Fruit fly (Drosophila melanogaster): ENCODE data around the gene CenG1A.

Gene CenG1A

DNA sequence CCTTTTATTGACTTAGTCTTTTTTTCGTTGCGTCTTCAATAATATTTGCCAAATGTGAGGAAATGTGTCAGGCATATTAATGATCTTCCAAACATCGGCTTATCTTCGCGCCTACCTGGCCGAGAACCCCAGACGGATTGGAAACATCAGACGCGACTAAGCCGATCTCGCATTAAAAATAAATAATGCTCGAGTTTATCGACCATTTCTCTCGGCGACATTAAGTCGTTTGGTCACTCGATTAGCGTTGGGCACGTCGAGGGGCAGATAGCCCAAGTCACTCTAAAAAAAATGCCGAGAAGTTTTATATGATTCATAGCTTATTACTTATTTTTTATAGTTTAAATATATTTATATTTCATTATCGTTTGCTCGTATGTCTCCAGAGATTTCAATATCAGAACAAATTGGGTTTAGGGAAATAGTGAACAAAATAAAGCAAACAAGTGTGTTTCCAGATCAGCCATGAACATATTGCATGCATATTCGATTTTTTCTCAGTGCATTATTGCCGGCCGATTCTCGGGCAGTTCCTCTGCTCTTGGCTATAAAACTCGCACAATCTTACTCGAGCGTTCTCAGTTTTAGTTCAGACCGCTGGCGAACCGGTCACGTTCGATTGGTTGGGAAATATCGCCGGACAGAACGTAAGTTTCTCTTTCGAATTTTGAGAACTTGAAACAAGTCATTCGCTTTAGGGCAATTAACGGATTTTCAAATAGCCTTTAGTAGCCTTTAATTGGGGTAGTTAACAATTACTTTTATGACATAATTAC, 69.9 kb downstream of the CenG1A start, which contains the start of gene Ance (continued):
- no peak for TF ChIP-seq dan (GFP tag; IDR thresholded peaks at IDR 0.05)
- peak; percentile 27 for TF ChIP-seq CG12155 (GFP tag; optimal IDR thresholded peaks at IDR 0.05)
- no peak for TF ChIP-seq lbe (GFP tag; optimal IDR thresholded peaks at IDR 0.05)
- TF ChIP-seq Hmx (GFP tag; optimal IDR thresholded peaks at IDR 0.05) = no peak
- TF ChIP-seq Fer1 (GFP tag; optimal IDR thresholded peaks at IDR 0.05) = no peak
- 0 out of 3 replicates have a peak, but pooled peaks have one; percentile 20 for TF ChIP-seq CG11456 (GFP tag; IDR thresholded peaks at IDR 0.05)
- TF ChIP-seq E2f2 (GFP tag; IDR thresholded peaks at IDR 0.05) = peak; percentile 14; the same call in 1 of the 2 replicates
- no peak for TF ChIP-seq CG8359 (GFP tag; optimal IDR thresholded peaks at IDR 0.05; ENCODE audit: borderline replicate concordance)
- TF ChIP-seq CG3838 (GFP tag; optimal IDR thresholded peaks at IDR 0.05) = no peak
- no peak for TF ChIP-seq fd102C (GFP tag; optimal IDR thresholded peaks at IDR 0.05)
- peak; percentile 40 for TF ChIP-seq CG18619 (GFP tag; optimal IDR thresholded peaks at IDR 0.05)
- TF ChIP-seq CG6765 (GFP tag; optimal IDR thresholded peaks at IDR 0.05) = no peak
- peak; percentile 28 for TF ChIP-seq Blimp-1 (GFP tag; optimal IDR thresholded peaks at IDR 0.05)
- no peak for TF ChIP-seq CG8765 (GFP tag; IDR thresholded peaks at IDR 0.05)
- TF ChIP-seq zen2 (GFP tag; IDR thresholded peaks at IDR 0.05; ENCODE audit: partially characterized antibody) = no peak
- TF ChIP-seq Usf (GFP tag; optimal IDR thresholded peaks at IDR 0.05) = peak; percentile 56
- peak; percentile 22 for TF ChIP-seq CG12104 (GFP tag; optimal IDR thresholded peaks at IDR 0.05)
- TF ChIP-seq croc (GFP tag; conservative IDR thresholded peaks at IDR 0.05) = no peak
- no peak for TF ChIP-seq hth (optimal IDR thresholded peaks at IDR 0.05)
- TF ChIP-seq sr (GFP tag; IDR thresholded peaks at IDR 0.05) = no peak
- TF ChIP-seq BtbVII (GFP tag; optimal IDR thresholded peaks at IDR 0.05) = peak; percentile 4
- no peak for TF ChIP-seq kay (GFP tag; optimal IDR thresholded peaks at IDR 0.05)
- no peak for TF ChIP-seq sens-2 (GFP tag; IDR thresholded peaks at IDR 0.05)
- peak; percentile 69 for TF ChIP-seq CG3847 (GFP tag; IDR thresholded peaks at IDR 0.05)
- no peak for TF ChIP-seq TFAM (GFP tag; optimal IDR thresholded peaks at IDR 0.05)
- TF ChIP-seq tll (GFP tag; optimal IDR thresholded peaks at IDR 0.05) = peak in 1 of 2 experiments; percentile 10
- 0 out of 2 replicates have a peak, but pooled peaks have one; percentile 15 for TF ChIP-seq CG31441 (GFP tag; IDR thresholded peaks at IDR 0.05)
- no peak; the same call in 1 of the 2 replicates for TF ChIP-seq Adf1 (GFP tag; IDR thresholded peaks at IDR 0.05)
- TF ChIP-seq CG14860 (GFP tag; IDR thresholded peaks at IDR 0.05; ENCODE audit: partially characterized antibody) = no peak
- peak; percentile 58; the same call in 1 of the 3 replicates for TF ChIP-seq Dbx (GFP tag; IDR thresholded peaks at IDR 0.05)
- TF ChIP-seq br (optimal IDR thresholded peaks at IDR 0.05) = no peak
- peak; percentile 60 for TF ChIP-seq CG10147 (GFP tag; optimal IDR thresholded peaks at IDR 0.05)
- TF ChIP-seq tna (GFP tag; IDR thresholded peaks at IDR 0.05; ENCODE audit: partially characterized antibody) = no peak
- no peak for TF ChIP-seq CG31365 (tag; optimal IDR thresholded peaks at IDR 0.05)
- no peak for TF ChIP-seq peb (GFP tag; IDR thresholded peaks at IDR 0.05)
- TF ChIP-seq ttk (GFP tag; IDR thresholded peaks at IDR 0.05) = no peak
- TF ChIP-seq CG18599 (GFP tag; optimal IDR thresholded peaks at IDR 0.05) = peak; percentile 79
- TF ChIP-seq chinmo (GFP tag; IDR thresholded peaks at IDR 0.05; ENCODE audit: partially characterized antibody) = 0 out of 4 replicates have a peak, but pooled peaks have one; percentile 19
- no peak for TF ChIP-seq gcm (GFP tag; optimal IDR thresholded peaks at IDR 0.05)
- no peak for TF ChIP-seq fu2 (GFP tag; optimal IDR thresholded peaks at IDR 0.05)
- no peak for TF ChIP-seq Neu2 (GFP tag; optimal IDR thresholded peaks at IDR 0.05; ENCODE audit: borderline replicate concordance)
- no peak for TF ChIP-seq CG6683 (GFP tag; optimal IDR thresholded peaks at IDR 0.05)
- TF ChIP-seq NfI (GFP tag; optimal IDR thresholded peaks at IDR 0.05) = peak; percentile 69
- peak; percentile 10 for TF ChIP-seq kni (GFP tag; optimal IDR thresholded peaks at IDR 0.05)
- peak; percentile 59; the same call in 1 of the 2 replicates for TF ChIP-seq Xrp1 (GFP tag; IDR thresholded peaks at IDR 0.05)
- 0 out of 2 replicates have a peak, but pooled peaks have one; percentile 9 for TF ChIP-seq toy (GFP tag; IDR thresholded peaks at IDR 0.05)
- no peak for TF ChIP-seq dimm (GFP tag; IDR thresholded peaks at IDR 0.05)
- no peak; the same call in 1 of the 2 replicates for TF ChIP-seq Bgb (GFP tag; IDR thresholded peaks at IDR 0.05; ENCODE audit: partially characterized antibody)
- TF ChIP-seq CG6175 (GFP tag; IDR thresholded peaks at IDR 0.05) = no peak

Measured in whole organism, embryonic.